Worm (Caenorhabditis elegans) whole organism, L2 larva: ENCODE measurements around the gene pah-1.

Experiments used
- ceh-82 ChIP-seq: fragments of 150-350 bp; optimal IDR thresholded peaks from 2 replicates; lab custom pipeline; 2014; ENCODE audit warnings: missing biosample characterization, missing genetic modification characterization
- dmd-4 ChIP-seq: sonication (generic microtip); optimal IDR thresholded peaks from 2 replicates; lab custom pipeline; 2017; ENCODE audit warnings: missing biosample characterization, missing genetic modification characterization
- fos-1 ChIP-seq: fragments of 150-350 bp; optimal IDR thresholded peaks from 2 replicates; lab custom pipeline; 2014; ENCODE audit warnings: missing biosample characterization, missing genetic modification characterization

ce11 chrII:8737456-8737855, 29.3 kb downstream of the pah-1 start, which contains the start of gene idpb-4:
- no peak for TF ChIP-seq dmd-4
- TF ChIP-seq fos-1 (tag; lab: Kevin White, UChicago): no peak
- no peak for TF ChIP-seq ceh-82 (tag; lab: Kevin White, UChicago)
